Worm (Caenorhabditis elegans) whole organism, mixed stage, embryonic: Measurements from ENCODE around the gene F13E9.12.

Experiments
- bed-3 ChIP-seq: fragments of 200-800 bp; sonication (Bioruptor generic); optimal IDR thresholded peaks from 3 replicates; lab custom pipeline; 2018; ENCODE audit warnings: mild to moderate bottlenecking, missing genetic modification characterization, moderate library complexity, missing compliant biosample characterization
- blmp-1 ChIP-seq: fragments of 150-350 bp; optimal IDR thresholded peaks from 2 replicates; lab custom pipeline; 2014; ENCODE audit warnings: missing biosample characterization, missing genetic modification characterization
- ceh-39 ChIP-seq: fragments of 150-350 bp; optimal IDR thresholded peaks from 2 replicates; lab custom pipeline; 2014; ENCODE audit warnings: missing biosample characterization, missing genetic modification characterization
- ceh-43 ChIP-seq: fragments of 200-800 bp; sonication (Bioruptor generic); optimal IDR thresholded peaks from 2 replicates; lab custom pipeline; 2018; ENCODE audit warnings: mild to moderate bottlenecking, missing genetic modification characterization, moderate library complexity, missing compliant biosample characterization
- ces-1 ChIP-seq: fragments of 150-350 bp; optimal IDR thresholded peaks from 2 replicates; lab custom pipeline; 2014; ENCODE audit warnings: missing biosample characterization, missing genetic modification reagents, missing genetic modification characterization
- cnd-1 ChIP-seq: fragments of 200-800 bp; sonication (Bioruptor generic); optimal IDR thresholded peaks from 2 replicates; lab custom pipeline; 2018; ENCODE audit warnings: mild to moderate bottlenecking, missing genetic modification characterization, missing compliant biosample characterization
- drap-1 ChIP-seq: fragments of 200-800 bp; sonication (Bioruptor generic); optimal IDR thresholded peaks from 3 replicates; lab custom pipeline; 2018; ENCODE audit warnings: mild to moderate bottlenecking, missing genetic modification characterization, missing compliant biosample characterization
- elt-1 ChIP-seq: sonication (generic microtip); optimal IDR thresholded peaks from 2 replicates; lab custom pipeline; 2017; ENCODE audit warnings: missing genetic modification characterization, mild to moderate bottlenecking, missing compliant biosample characterization, antibody characterized with exemption, moderate library complexity, borderline replicate concordance; ENCODE audit not compliant: insufficient read depth
- elt-3 ChIP-seq: fragments of 150-350 bp; optimal IDR thresholded peaks from 2 replicates; lab custom pipeline; 2014; ENCODE audit warnings: missing biosample characterization, missing genetic modification characterization
- flh-1 ChIP-seq: fragments of 200-800 bp; sonication (Bioruptor generic); optimal IDR thresholded peaks from 2 replicates; lab custom pipeline; 2018; ENCODE audit warnings: mild to moderate bottlenecking, missing genetic modification characterization, moderate library complexity, missing compliant biosample characterization
- hlh-1 ChIP-seq: fragments of 150-350 bp; optimal IDR thresholded peaks from 2 replicates; lab custom pipeline; 2014; ENCODE audit warnings: missing biosample characterization, missing genetic modification reagents, missing genetic modification characterization
- lin-13 ChIP-seq: fragments of 150-350 bp; optimal IDR thresholded peaks from 2 replicates; lab custom pipeline; 2014; ENCODE audit warnings: missing biosample characterization, missing genetic modification characterization
- lin-32 ChIP-seq: fragments of 200-800 bp; sonication (Bioruptor generic); optimal IDR thresholded peaks from 2 replicates; lab custom pipeline; 2018; ENCODE audit warnings: mild to moderate bottlenecking, missing genetic modification characterization, missing compliant biosample characterization
- lsy-2 ChIP-seq: fragments of 150-350 bp; optimal IDR thresholded peaks from 2 replicates; lab custom pipeline; 2014; ENCODE audit warnings: missing biosample characterization, missing genetic modification characterization
- mls-2 ChIP-seq: sonication (generic microtip); optimal IDR thresholded peaks from 2 replicates; lab custom pipeline; 2016; ENCODE audit warnings: mild to moderate bottlenecking, missing genetic modification characterization, moderate library complexity, missing compliant biosample characterization
- nhr-12 ChIP-seq: fragments of 150-350 bp; optimal IDR thresholded peaks from 2 replicates; lab custom pipeline; 2014; ENCODE audit warnings: missing biosample characterization, missing genetic modification characterization
- nhr-2 ChIP-seq: fragments of 150-350 bp; optimal IDR thresholded peaks from 2 replicates; lab custom pipeline; 2014; ENCODE audit warnings: missing biosample characterization, missing genetic modification characterization
- nhr-237 ChIP-seq: fragments of 150-350 bp; optimal IDR thresholded peaks from 2 replicates; lab custom pipeline; 2014; ENCODE audit warnings: missing biosample characterization, missing genetic modification characterization
- nhr-28 ChIP-seq: fragments of 150-350 bp; optimal IDR thresholded peaks from 2 replicates; lab custom pipeline; 2014; ENCODE audit warnings: missing biosample characterization, missing genetic modification characterization
- nhr-76 ChIP-seq: sonication (generic microtip); optimal IDR thresholded peaks from 2 replicates; lab custom pipeline; 2017; ENCODE audit warnings: missing biosample characterization, missing genetic modification characterization
- pha-4 ChIP-seq: fragments of 150-350 bp; optimal IDR thresholded peaks from 2 replicates; lab custom pipeline; 2018; ENCODE audit warnings: missing biosample characterization, missing genetic modification reagents, missing genetic modification characterization
- sem-2 ChIP-seq: fragments of 200-800 bp; sonication (Bioruptor generic); optimal IDR thresholded peaks from 2 replicates; lab custom pipeline; 2018; ENCODE audit warnings: mild to moderate bottlenecking, missing genetic modification characterization, missing compliant biosample characterization
- snpc-4 ChIP-seq: fragments of 150-350 bp; optimal IDR thresholded peaks from 2 replicates; lab custom pipeline; 2014; ENCODE audit warnings: missing biosample characterization, missing genetic modification characterization
- sptf-1 ChIP-seq: sonication (generic microtip); optimal IDR thresholded peaks from 2 replicates; lab custom pipeline; 2017; ENCODE audit warnings: mild to moderate bottlenecking, missing genetic modification characterization, moderate library complexity, missing compliant biosample characterization
- unc-120 ChIP-seq: sonication (generic microtip); optimal IDR thresholded peaks from 2 replicates; lab custom pipeline; 2017; ENCODE audit warnings: missing genetic modification characterization, missing compliant biosample characterization; ENCODE audit not compliant: poor library complexity, severe bottlenecking
- unc-39 ChIP-seq: fragments of 150-350 bp; optimal IDR thresholded peaks from 2 replicates; lab custom pipeline; 2014; ENCODE audit warnings: missing biosample characterization, missing genetic modification characterization
- unc-62 ChIP-seq: fragments of 150-350 bp; optimal IDR thresholded peaks from 2 replicates; lab custom pipeline; 2014; ENCODE audit warnings: missing biosample characterization, missing genetic modification reagents, missing genetic modification characterization
- ztf-11 ChIP-seq: fragments of 150-350 bp; optimal IDR thresholded peaks from 2 replicates; lab custom pipeline; 2014; ENCODE audit warnings: missing biosample characterization, missing genetic modification characterization

F13E9.12 gene

ce11 chrIV:10858300-10859016, 16.0 kb downstream of the F13E9.12 start, which contains the start of the genes T11G6.2 and hars-1:
Gene T11G6.2, minus strand, starts transcription at chrIV:10858496.
Gene hars-1, plus strand, starts transcription at chrIV:10858957.
- TF ChIP-seq nhr-2 (tag; lab: Kevin White, UChicago): no peak
- TF ChIP-seq, all 35 proteins: peak for 0

- TF ChIP-seq ces-1 (GFP tag; lab: Kevin White, UChicago) (no peak), lin-13 (tag; lab: Kevin White, UChicago) (no peak), lsy-2 (tag; lab: Kevin White, UChicago) (no peak), pha-4 (tag; lab: Kevin White, UChicago) (no peak), blmp-1 (tag; lab: Kevin White, UChicago) (no peak), bed-3 (no peak), ceh-43 (no peak), ceh-39 (tag; lab: Kevin White, UChicago) (no peak), mls-2 (no peak), hlh-1 (no peak), snpc-4 (tag; lab: Kevin White, UChicago) (no peak), drap-1 (no peak)
These were observed 18.5 kb downstream of the F13E9.12 start for ce11 chrIV:10855946-10856345.

- TF ChIP-seq pha-4 (tag; lab: Kevin White, UChicago) (no peak), sem-2 (GFP tag; lab: Kevin White, UChicago) (no peak), mls-2 (no peak), nhr-76 (tag; lab: Kevin White, UChicago) (no peak)
These were observed 19.4 kb downstream of the F13E9.12 start, which contains the start of gene T11G6.3 for ce11 chrIV:10855049-10855448. Gene T11G6.3, minus strand, starts transcription at chrIV:10855237.

ce11 chrIV:10854042-10854441, 20.4 kb downstream of the F13E9.12 start:
- TF ChIP-seq blmp-1 (tag; lab: Kevin White, UChicago) (no peak), bed-3 (no peak)

- TF ChIP-seq hlh-1 (peak; percentile 77), mls-2 (no peak)
- TF ChIP-seq, all 35 proteins: peak for 1
These were observed 22.0 kb downstream of the F13E9.12 start for ce11 chrIV:10852403-10852802.

- TF ChIP-seq unc-62: no peak
- TF ChIP-seq sptf-1 (tag; lab: Kevin White, UChicago): no peak
- no peak for TF ChIP-seq lin-13 (tag; lab: Kevin White, UChicago)
- TF ChIP-seq unc-39 (tag; lab: Kevin White, UChicago): no peak
- no peak for TF ChIP-seq nhr-12 (tag; lab: Kevin White, UChicago)
- TF ChIP-seq flh-1: no peak
- no peak for TF ChIP-seq cnd-1 (tag; lab: Kevin White, UChicago)
- no peak for TF ChIP-seq nhr-237 (tag; lab: Kevin White, UChicago)
- TF ChIP-seq sem-2 (GFP tag; lab: Kevin White, UChicago): no peak
- no peak for TF ChIP-seq elt-3 (tag; lab: Kevin White, UChicago)
- no peak for TF ChIP-seq pha-4 (tag; lab: Kevin White, UChicago)
These were observed 22.6 kb downstream of the F13E9.12 start, which contains the start of gene T11G6.4 for ce11 chrIV:10851833-10852232. Gene T11G6.4, minus strand, starts transcription at chrIV:10851933.

ce11 chrIV:10851136-10851535, 23.3 kb downstream of the F13E9.12 start:
- TF ChIP-seq unc-120 (tag; lab: Kevin White, UChicago) (no peak), sptf-1 (tag; lab: Kevin White, UChicago) (no peak), elt-1 (tag; lab: Kevin White, UChicago) (no peak), nhr-76 (tag; lab: Kevin White, UChicago) (no peak), pha-4 (tag; lab: Kevin White, UChicago) (no peak), snpc-4 (tag; lab: Kevin White, UChicago) (no peak), lsy-2 (tag; lab: Kevin White, UChicago) (no peak), ztf-11 (tag; lab: Kevin White, UChicago) (no peak), hlh-1 (no peak), nhr-28 (tag; lab: Kevin White, UChicago) (no peak), lin-32 (no peak), nhr-2 (tag; lab: Kevin White, UChicago) (no peak)
